Worm (Caenorhabditis elegans) whole organism, early embryonic: Measurements from ENCODE around the gene C47E8.3.

ENCODE experiments used
- F13C5.2 ChIP-seq: sonication (generic microtip); optimal IDR thresholded peaks from 2 replicates; lab custom pipeline; 2017; ENCODE audit warnings: mild to moderate bottlenecking, missing genetic modification characterization, inconsistent platforms, missing compliant biosample characterization
- aly-1 ChIP-seq: sonication (generic microtip); optimal IDR thresholded peaks from 2 replicates; lab custom pipeline; 2016; ENCODE audit warnings: missing genetic modification characterization, missing compliant biosample characterization
- ama-1 ChIP-seq: fragments of 150-350 bp; optimal IDR thresholded peaks from 2 replicates; lab custom pipeline; 2014
- ceh-13 ChIP-seq: fragments of 200-800 bp; sonication (Bioruptor generic); optimal IDR thresholded peaks from 2 replicates; lab custom pipeline; 2018; ENCODE audit warnings: mild to moderate bottlenecking, missing genetic modification characterization, missing compliant biosample characterization
- ceh-36 ChIP-seq: sonication (generic microtip); optimal IDR thresholded peaks from 2 replicates; lab custom pipeline; 2016; ENCODE audit warnings: missing genetic modification characterization, inconsistent platforms, missing compliant biosample characterization
- ets-7 ChIP-seq: sonication (generic microtip); optimal IDR thresholded peaks from 2 replicates; lab custom pipeline; 2016; ENCODE audit warnings: missing genotype, missing genetic modification characterization, missing compliant biosample characterization
- hmg-4 ChIP-seq: fragments of 200-800 bp; sonication (Bioruptor generic); optimal IDR thresholded peaks from 2 replicates; lab custom pipeline; 2018; ENCODE audit warnings: mild to moderate bottlenecking, missing genetic modification characterization, missing compliant biosample characterization
- scrt-1 ChIP-seq: fragments of 200-800 bp; sonication (Bioruptor generic); IDR thresholded peaks from 2 replicates; pipeline ENCODE4 v1.3.6; 2022; ENCODE audit warnings: missing genetic modification characterization, missing compliant biosample characterization
- tbx-11 ChIP-seq: fragments of 200-800 bp; sonication (Bioruptor generic); IDR thresholded peaks from 2 replicates; pipeline ENCODE4 v1.3.6; 2022; ENCODE audit warnings: missing genetic modification characterization, missing compliant biosample characterization
- tbx-37 ChIP-seq: fragments of 200-800 bp; sonication (Bioruptor generic); conservative IDR thresholded peaks from 2 replicates; pipeline ENCODE4 v1.3.6; 2022; ENCODE audit warnings: missing genetic modification reagents, missing genetic modification characterization, missing compliant biosample characterization
- tra-4 ChIP-seq: sonication (generic microtip); optimal IDR thresholded peaks from 2 replicates; lab custom pipeline; 2017; ENCODE audit warnings: missing genetic modification characterization, missing compliant biosample characterization

ce11 chrV:14678298-14678697 lies 1.8 kb upstream of the C47E8.3 start:
- no peak for TF ChIP-seq ceh-13 (GFP tag; lab: Kevin White, UChicago)
- TF ChIP-seq hmg-4 (GFP tag; lab: Kevin White, UChicago): no peak
- no peak for TF ChIP-seq ama-1 (lab: Kevin White, UChicago)
- no peak for TF ChIP-seq tbx-37 (GFP tag; lab: Robert Waterston, UW)
- TF ChIP-seq scrt-1: no peak
- no peak for TF ChIP-seq F13C5.2 (tag; lab: Kevin White, UChicago)
- TF ChIP-seq tra-4 (tag; lab: Kevin White, UChicago): no peak
- no peak for TF ChIP-seq ceh-36 (tag; lab: Kevin White, UChicago)
- TF ChIP-seq ets-7: no peak
- no peak for TF ChIP-seq tbx-11 (GFP tag; lab: Robert Waterston, UW)
- no peak for TF ChIP-seq aly-1 (tag; lab: Kevin White, UChicago)
